Fruit fly (Drosophila melanogaster) whole organism, embryonic: ENCODE results near the gene CG3198.

ENCODE experiments used
- BtbVII ChIP-seq: fragments of 200-800 bp; sonication (Bioruptor generic); optimal IDR thresholded peaks from 3 replicates; lab custom pipeline; 2017; ENCODE audit warnings: missing biosample characterization, mild to moderate bottlenecking, missing genetic modification characterization
- C15 ChIP-seq: fragments of 200-800 bp; sonication (Bioruptor generic); IDR thresholded peaks from 3 replicates; pipeline ENCODE4 v1.3.6; 2022; ENCODE audit warnings: missing biosample characterization, missing genetic modification characterization
- CG12219 ChIP-seq: fragments of 200-800 bp; sonication (Bioruptor generic); optimal IDR thresholded peaks from 3 replicates; lab custom pipeline; 2018; ENCODE audit warnings: missing biosample characterization, mild to moderate bottlenecking, missing genetic modification characterization
- CG13624 ChIP-seq: fragments of 200-800 bp; sonication (Bioruptor generic); optimal IDR thresholded peaks from 2 replicates; lab custom pipeline; 2016; ENCODE audit warnings: missing biosample characterization, missing genetic modification characterization
- CG13894 ChIP-seq: fragments of 200-800 bp; sonication (Bioruptor generic); optimal IDR thresholded peaks from 3 replicates; lab custom pipeline; 2018; ENCODE audit warnings: missing biosample characterization, mild to moderate bottlenecking, missing genetic modification characterization, moderate library complexity
- CG14050 ChIP-seq: fragments of 200-800 bp; sonication (Bioruptor generic); IDR thresholded peaks from 3 replicates; pipeline ENCODE4 v1.3.6; 2022; ENCODE audit warnings: missing biosample characterization, missing genetic modification characterization
- CG14441 ChIP-seq: fragments of 200-800 bp; sonication (Bioruptor generic); IDR thresholded peaks from 2 replicates; pipeline ENCODE4 v1.3.6; 2022; ENCODE audit warnings: missing biosample characterization, missing genetic modification characterization
- CG14860 ChIP-seq: fragments of 200-800 bp; sonication (Bioruptor generic); IDR thresholded peaks from 3 replicates; pipeline ENCODE4 v1.3.6; 2022; ENCODE audit warnings: missing biosample characterization, missing genetic modification characterization; ENCODE audit not compliant: partially characterized antibody
- CG2129 ChIP-seq: fragments of 200-800 bp; sonication (Bioruptor generic); IDR thresholded peaks from 2 replicates; pipeline ENCODE4 v1.3.6; 2022; ENCODE audit warnings: missing biosample characterization, missing genetic modification characterization; ENCODE audit not compliant: partially characterized antibody
- CG30403 ChIP-seq: fragments of 200-800 bp; sonication (Bioruptor generic); optimal IDR thresholded peaks from 3 replicates; lab custom pipeline; 2016; ENCODE audit warnings: missing biosample characterization, missing genetic modification characterization
- CG31388 ChIP-seq: fragments of 200-800 bp; sonication (Bioruptor generic); optimal IDR thresholded peaks from 2 replicates; lab custom pipeline; 2016; ENCODE audit warnings: missing biosample characterization, missing genetic modification characterization
- CG33557 ChIP-seq: fragments of 200-800 bp; sonication (Bioruptor generic); optimal IDR thresholded peaks from 2 replicates; lab custom pipeline; 2019; ENCODE audit warnings: missing biosample characterization, mild to moderate bottlenecking, missing genetic modification characterization, moderate library complexity
- CG3838 ChIP-seq: fragments of 200-800 bp; sonication (Bioruptor generic); optimal IDR thresholded peaks from 3 replicates; lab custom pipeline; 2016; ENCODE audit warnings: missing biosample characterization, missing genetic modification characterization
- CG4360 ChIP-seq: fragments of 200-800 bp; sonication (Bioruptor generic); IDR thresholded peaks from 2 replicates; pipeline ENCODE4 v1.3.6; 2022; ENCODE audit warnings: missing biosample characterization, missing genetic modification characterization
- CG4730 ChIP-seq: fragments of 200-800 bp; sonication (Bioruptor generic); IDR thresholded peaks from 2 replicates; pipeline ENCODE4 v1.3.6; 2022; ENCODE audit warnings: missing biosample characterization, missing genetic modification characterization
- CG6654 ChIP-seq: fragments of 200-800 bp; sonication (Bioruptor generic); optimal IDR thresholded peaks from 2 replicates; lab custom pipeline; 2017; ENCODE audit warnings: missing biosample characterization, mild to moderate bottlenecking, missing genetic modification characterization
- CG6854 ChIP-seq: fragments of 200-800 bp; sonication (Bioruptor generic); optimal IDR thresholded peaks from 3 replicates; lab custom pipeline; 2017; ENCODE audit warnings: missing biosample characterization, mild to moderate bottlenecking, missing genetic modification characterization
- CG9797 ChIP-seq: fragments of 200-800 bp; sonication (Bioruptor generic); optimal IDR thresholded peaks from 3 replicates; lab custom pipeline; 2018; ENCODE audit warnings: missing biosample characterization, mild to moderate bottlenecking, missing genetic modification characterization
- CkIIα-i1 ChIP-seq: fragments of 200-800 bp; sonication (Bioruptor generic); IDR thresholded peaks from 2 replicates; pipeline ENCODE4 v1.3.6; 2022; ENCODE audit warnings: missing biosample characterization, missing genetic modification characterization
- E2f2 ChIP-seq: fragments of 200-800 bp; sonication (Bioruptor generic); IDR thresholded peaks from 2 replicates; pipeline ENCODE4 v1.3.6; 2022; ENCODE audit warnings: missing biosample characterization, missing genetic modification characterization
- Gsc ChIP-seq: fragments of 200-800 bp; sonication (Bioruptor generic); IDR thresholded peaks from 2 replicates; pipeline ENCODE4 v1.3.6; 2022; ENCODE audit warnings: missing biosample characterization, missing genetic modification characterization
- HHEX ChIP-seq: fragments of 200-800 bp; sonication (Bioruptor generic); optimal IDR thresholded peaks from 3 replicates; lab custom pipeline; 2017; ENCODE audit warnings: missing biosample characterization, mild to moderate bottlenecking, missing genetic modification characterization, missing genetic modification reagents
- Hmr ChIP-seq: fragments of 200-800 bp; sonication (Bioruptor generic); optimal IDR thresholded peaks from 3 replicates; lab custom pipeline; 2017; ENCODE audit warnings: mild to moderate bottlenecking, missing biosample characterization, missing genetic modification reagents, missing genetic modification characterization
- NFAT ChIP-seq: fragments of 200-800 bp; sonication (Bioruptor generic); IDR thresholded peaks from 2 replicates; pipeline ENCODE4 v1.3.6; 2022; ENCODE audit warnings: missing biosample characterization, missing genetic modification characterization
- Nf-YA ChIP-seq: fragments of 200-800 bp; sonication (Bioruptor generic); IDR thresholded peaks from 2 replicates; pipeline ENCODE4 v1.3.6; 2022; ENCODE audit warnings: missing biosample characterization, missing genetic modification characterization
- Nf-YB ChIP-seq: fragments of 200-800 bp; sonication (Bioruptor generic); optimal IDR thresholded peaks from 3 replicates; lab custom pipeline; 2019; ENCODE audit warnings: missing biosample characterization, mild to moderate bottlenecking, missing genetic modification characterization, moderate library complexity
- Ssrp ChIP-seq: fragments of 200-800 bp; sonication (Bioruptor generic); optimal IDR thresholded peaks from 2 replicates; lab custom pipeline; 2018; ENCODE audit warnings: missing biosample characterization, mild to moderate bottlenecking, missing genetic modification characterization, moderate library complexity
- Xbp1 ChIP-seq: fragments of 200-800 bp; sonication (Bioruptor generic); optimal IDR thresholded peaks from 3 replicates; lab custom pipeline; 2016; ENCODE audit warnings: missing biosample characterization, mild to moderate bottlenecking, missing genetic modification characterization
- bcd ChIP-seq: fragments of 200-800 bp; sonication (Bioruptor generic); optimal IDR thresholded peaks from 2 replicates; lab custom pipeline; 2017; ENCODE audit warnings: missing biosample characterization, mild to moderate bottlenecking, missing genetic modification characterization
- chif ChIP-seq, 2 experiments: fragments of 200-800 bp; sonication (Bioruptor generic); optimal IDR thresholded peaks; 3 replicates each; lab custom pipeline; 2016; ENCODE audit warnings: missing biosample characterization in 2 of 2, missing genetic modification characterization in 2 of 2
- chn ChIP-seq: fragments of 200-800 bp; sonication (Bioruptor generic); optimal IDR thresholded peaks from 2 replicates; lab custom pipeline; 2016; ENCODE audit warnings: missing biosample characterization, missing genetic modification characterization
- corto ChIP-seq: fragments of 200-800 bp; sonication (Bioruptor generic); optimal IDR thresholded peaks from 2 replicates; lab custom pipeline; 2016; ENCODE audit warnings: missing biosample characterization, mild to moderate bottlenecking, missing genetic modification characterization, moderate library complexity
- disco-r ChIP-seq: fragments of 200-800 bp; sonication (Bioruptor generic); optimal IDR thresholded peaks from 2 replicates; lab custom pipeline; 2016; ENCODE audit warnings: missing biosample characterization, missing genetic modification characterization
- dpn ChIP-seq, 2 experiments: fragments of 200-800 bp; sonication (Bioruptor generic); optimal IDR thresholded peaks; 3 replicates each; lab custom pipeline; 2016; ENCODE audit warnings: missing biosample characterization in 2 of 2, missing genetic modification characterization in 2 of 2
- eve ChIP-seq, 2 experiments: fragments of >200 bp; optimal IDR thresholded peaks; 2 replicates each; lab custom pipeline; 2017; ENCODE audit warnings: missing biosample characterization in 2 of 2, missing genetic modification characterization in 2 of 2
- fd96Cb ChIP-seq: fragments of 200-800 bp; sonication (Bioruptor generic); optimal IDR thresholded peaks from 2 replicates; lab custom pipeline; 2018; ENCODE audit warnings: missing biosample characterization, mild to moderate bottlenecking, missing genetic modification characterization, moderate library complexity
- gfzf ChIP-seq: fragments of 200-800 bp; sonication (Bioruptor generic); optimal IDR thresholded peaks from 2 replicates; lab custom pipeline; 2016; ENCODE audit warnings: missing biosample characterization, mild to moderate bottlenecking, missing genetic modification characterization, moderate library complexity
- gro ChIP-seq: fragments of 200-800 bp; sonication (Bioruptor generic); optimal IDR thresholded peaks from 2 replicates; lab custom pipeline; 2016; ENCODE audit warnings: missing biosample characterization, missing genetic modification characterization
- gsb-n ChIP-seq: fragments of 200-800 bp; sonication (Bioruptor generic); optimal IDR thresholded peaks from 3 replicates; lab custom pipeline; 2018; ENCODE audit warnings: missing biosample characterization, mild to moderate bottlenecking, missing genetic modification characterization
- kni ChIP-seq: fragments of 200-800 bp; sonication (Bioruptor generic); optimal IDR thresholded peaks from 3 replicates; lab custom pipeline; 2017; ENCODE audit warnings: mild to moderate bottlenecking, missing biosample characterization, missing genetic modification reagents, missing genetic modification characterization
- lov ChIP-seq, 2 experiments: fragments of 200-800 bp in 1 of 2; fragments of >200 bp in 1 of 2; sonication (Bioruptor generic) in 1 of 2; IDR thresholded peaks in 1 of 2; optimal IDR thresholded peaks in 1 of 2; 2 replicates in 1 of 2; 3 replicates in 1 of 2; pipeline versions ENCODE4 v1.3.6 to Lab custom; 2017 to 2022; ENCODE audit warnings: missing biosample characterization in 1 of 2, missing genetic modification characterization in 1 of 2
- luna ChIP-seq: fragments of 200-800 bp; sonication (Bioruptor generic); optimal IDR thresholded peaks from 2 replicates; lab custom pipeline; 2016; ENCODE audit warnings: missing biosample characterization, missing genetic modification characterization
- pita ChIP-seq: fragments of 200-800 bp; sonication (Bioruptor generic); optimal IDR thresholded peaks from 2 replicates; lab custom pipeline; 2017; ENCODE audit warnings: missing biosample characterization, mild to moderate bottlenecking, missing genetic modification characterization
- pum ChIP-seq: fragments of 200-800 bp; sonication (Bioruptor generic); optimal IDR thresholded peaks from 2 replicates; lab custom pipeline; 2016; ENCODE audit warnings: missing biosample characterization, missing genetic modification characterization
- rib ChIP-seq: fragments of 200-800 bp; sonication (Bioruptor generic); IDR thresholded peaks from 2 replicates; pipeline ENCODE4 v1.3.6; 2022; ENCODE audit warnings: missing biosample characterization, missing genetic modification characterization
- slbo ChIP-seq: fragments of 200-800 bp; sonication (Bioruptor generic); IDR thresholded peaks from 2 replicates; pipeline ENCODE4 v1.3.6; 2022; ENCODE audit warnings: missing biosample characterization, missing genetic modification characterization
- sna ChIP-seq: fragments of 200-800 bp; sonication (Bioruptor generic); IDR thresholded peaks from 2 replicates; pipeline ENCODE4 v1.3.6; 2022; ENCODE audit warnings: missing biosample characterization, missing genetic modification characterization; ENCODE audit not compliant: partially characterized antibody
- sqz ChIP-seq: fragments of 200-800 bp; sonication (Bioruptor generic); optimal IDR thresholded peaks from 3 replicates; lab custom pipeline; 2018; ENCODE audit warnings: missing biosample characterization, mild to moderate bottlenecking, missing genetic modification characterization
- tup ChIP-seq: fragments of 200-800 bp; sonication (Bioruptor generic); optimal IDR thresholded peaks from 2 replicates; lab custom pipeline; 2016; ENCODE audit warnings: missing biosample characterization, mild to moderate bottlenecking, missing genetic modification characterization, moderate library complexity

CG3198 gene

dm6 chrX:6656023-6656594, 17.7 kb downstream of the CG3198 start (continued):
- TF ChIP-seq kni (GFP tag; lab: Kevin White, UChicago) (peak; percentile 39), Nf-YA (GFP tag; lab: Robert Waterston, UW) (0 out of 2 replicates have a peak, but pooled peaks have one; percentile 47), CG6654 (GFP tag; lab: Kevin White, UChicago) (peak; percentile 59), Ssrp (tag; lab: Kevin White, UChicago) (peak; percentile 74), CG13894 (tag; lab: Kevin White, UChicago) (peak; percentile 49), CG14441 (GFP tag; lab: Robert Waterston, UW) (peak; percentile 82), CG31388 (GFP tag; lab: Kevin White, UChicago) (peak; percentile 41), BtbVII (GFP tag; lab: Kevin White, UChicago) (peak; percentile 84), Gsc (no peak), Xbp1 (GFP tag; lab: Kevin White, UChicago) (peak; percentile 87), gfzf (no peak), chif (GFP tag; optimal IDR thresholded peaks at IDR 0.05; lab: Kevin White, UChicago) (peak; percentile 81 to 82), slbo (GFP tag; lab: Robert Waterston, UW) (peak; percentile 86), CG2129 (no peak), CG6854 (GFP tag; lab: Kevin White, UChicago) (peak; percentile 81), CG9797 (GFP tag; lab: Kevin White, UChicago) (no peak), sna (GFP tag; lab: Robert Waterston, UW) (no peak), pita (no peak), chn (GFP tag; lab: Kevin White, UChicago) (peak; percentile 79), Nf-YB (GFP tag; lab: Kevin White, UChicago) (peak; percentile 71), tup (GFP tag; lab: Kevin White, UChicago) (peak; percentile 77), CG30403 (peak; percentile 87), sqz (GFP tag; lab: Kevin White, UChicago) (peak; percentile 56), lov (optimal IDR thresholded peaks at IDR 0.05; lab: Kevin White, UChicago) (no peak), lov (GFP tag; IDR thresholded peaks at IDR 0.05; lab: Robert Waterston, UW) (0 out of 3 replicates have a peak, but pooled peaks have one; percentile 45), CG4730 (GFP tag; lab: Robert Waterston, UW) (peak; percentile 59), CkIIα-i1 (GFP tag; lab: Robert Waterston, UW) (no peak), CG12219 (GFP tag; lab: Kevin White, UChicago) (peak; percentile 79), CG4360 (GFP tag; lab: Robert Waterston, UW) (no peak), disco-r (GFP tag; lab: Kevin White, UChicago) (peak; percentile 65), CG14860 (GFP tag; lab: Robert Waterston, UW) (no peak), CG33557 (GFP tag; lab: Kevin White, UChicago) (peak; percentile 41), C15 (peak; percentile 70; the same call in 1 of the 3 replicates), CG14050 (GFP tag; lab: Robert Waterston, UW) (peak; percentile 42; the same call in 1 of the 3 replicates), corto (GFP tag; lab: Kevin White, UChicago) (peak; percentile 73), dpn (GFP tag; optimal IDR thresholded peaks at IDR 0.05; lab: Kevin White, UChicago) (peak; percentile 83 to 87), gsb-n (tag; lab: Kevin White, UChicago) (peak; percentile 52), NFAT (GFP tag; lab: Robert Waterston, UW) (0 out of 2 replicates have a peak, but pooled peaks have one; percentile 48), Hmr (peak; percentile 91), fd96Cb (tag; lab: Kevin White, UChicago) (peak; percentile 84), CG13624 (GFP tag; lab: Kevin White, UChicago) (peak; percentile 88), bcd (GFP tag; lab: Kevin White, UChicago) (peak; percentile 82), luna (GFP tag; lab: Kevin White, UChicago) (peak; percentile 39), CG3838 (GFP tag; lab: Kevin White, UChicago) (peak; percentile 26), E2f2 (GFP tag; lab: Robert Waterston, UW) (peak; percentile 57), eve (GFP tag; optimal IDR thresholded peaks at IDR 0.05; lab: Kevin White, UChicago) (peak in 1 of 2 experiments; percentile 42), pum (GFP tag; lab: Kevin White, UChicago) (peak; percentile 72), gro (GFP tag; lab: Kevin White, UChicago) (peak; percentile 87), rib (GFP tag; lab: Robert Waterston, UW) (0 out of 2 replicates have a peak, but pooled peaks have one; percentile 12), HHEX (peak; percentile 88)
